Worm (Caenorhabditis elegans): ENCODE results near the gene hda-5.

DNA sequence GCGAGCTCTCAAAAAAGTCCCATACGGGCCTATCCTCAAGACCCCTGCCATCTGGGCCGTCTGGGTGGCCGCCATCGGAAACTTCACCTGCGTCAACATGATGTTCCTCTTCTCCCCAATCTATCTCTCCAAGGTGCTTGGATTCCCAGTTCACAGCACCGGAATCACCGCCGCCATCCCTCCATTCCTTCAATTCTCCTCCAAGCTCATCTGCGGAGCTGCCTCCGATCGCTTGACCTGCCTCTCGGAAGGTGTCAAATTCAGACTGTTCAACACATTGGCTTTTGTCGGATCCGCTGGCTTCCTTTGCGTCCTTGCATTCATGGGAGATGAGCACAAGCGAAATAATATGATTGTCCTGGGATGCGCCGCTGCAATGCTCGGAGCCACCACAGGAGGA lies 46.1 kb downstream of the hda-5 start:
- TF ChIP-seq ztf-11 (tag; optimal IDR thresholded peaks at IDR 0.05): no peak
- TF ChIP-seq nhr-23 (tag; optimal IDR thresholded peaks at IDR 0.05): no peak
- TF ChIP-seq elt-1 (tag; optimal IDR thresholded peaks at IDR 0.05): no peak
- no peak for TF ChIP-seq ztf-4 (tag; optimal IDR thresholded peaks at IDR 0.05)
- TF ChIP-seq unc-39 (tag; optimal IDR thresholded peaks at IDR 0.05): no peak
- TF ChIP-seq unc-62 (GFP tag; optimal IDR thresholded peaks at IDR 0.05): no peak
- TF ChIP-seq ama-1 (optimal IDR thresholded peaks at IDR 0.05): no peak
- TF ChIP-seq elt-3 (tag; optimal IDR thresholded peaks at IDR 0.05): no peak
- TF ChIP-seq ceh-82 (tag; optimal IDR thresholded peaks at IDR 0.05): no peak
- no peak for TF ChIP-seq snpc-4 (tag; optimal IDR thresholded peaks at IDR 0.05)
